Worm (Caenorhabditis elegans): ENCODE results near the gene kcnl-4.

kcnl-4 gene

ce11 chrV:14527210-14527609 is 3.7 kb upstream of the kcnl-4 start:
- TF ChIP-seq blmp-1 (tag; optimal IDR thresholded peaks at IDR 0.05; ENCODE audit: insufficient read depth) (no peak), lin-39 (tag; optimal IDR thresholded peaks at IDR 0.05) (no peak)

- TF ChIP-seq nhr-6 (tag; optimal IDR thresholded peaks at IDR 0.05) (no peak), ztf-4 (tag; optimal IDR thresholded peaks at IDR 0.05) (no peak), lin-39 (tag; optimal IDR thresholded peaks at IDR 0.05) (no peak), ztf-11 (tag; optimal IDR thresholded peaks at IDR 0.05) (no peak), C34F6.9 (tag; optimal IDR thresholded peaks at IDR 0.05) (no peak), nhr-23 (tag; optimal IDR thresholded peaks at IDR 0.05) (no peak), sma-9 (GFP tag; optimal IDR thresholded peaks at IDR 0.05) (no peak), sma-9 (tag; optimal IDR thresholded peaks at IDR 0.05) (no peak), mdl-1 (tag; optimal IDR thresholded peaks at IDR 0.05) (no peak), F13H6.1 (tag; optimal IDR thresholded peaks at IDR 0.05) (no peak), alr-1 (tag; optimal IDR thresholded peaks at IDR 0.05) (no peak), sem-4 (tag; optimal IDR thresholded peaks at IDR 0.05) (no peak), lsy-2 (tag; optimal IDR thresholded peaks at IDR 0.05) (no peak), lin-13 (GFP tag; optimal IDR thresholded peaks at IDR 0.05) (no peak), zag-1 (tag; optimal IDR thresholded peaks at IDR 0.05) (no peak), nhr-12 (tag; optimal IDR thresholded peaks at IDR 0.05) (no peak), unc-55 (GFP tag; optimal IDR thresholded peaks at IDR 0.05) (no peak), nhr-11 (tag; optimal IDR thresholded peaks at IDR 0.05) (no peak), nhr-21 (tag; optimal IDR thresholded peaks at IDR 0.05) (no peak), peb-1 (tag; optimal IDR thresholded peaks at IDR 0.05) (no peak)
Measured at ce11 chrV:14532374-14532773, 1.5 kb downstream of the kcnl-4 start.

ce11 chrV:14536274-14536673 is 5.4 kb downstream of the kcnl-4 start, which contains the start of gene tag-191:
tag-191 (minus strand) TSS chrV:14536374.
- TF ChIP-seq mbf-1 (tag; optimal IDR thresholded peaks at IDR 0.05) = no peak
- TF ChIP-seq nhr-6 (tag; optimal IDR thresholded peaks at IDR 0.05) = no peak
- TF ChIP-seq fos-1 (tag; optimal IDR thresholded peaks at IDR 0.05) = no peak
- no peak for TF ChIP-seq ama-1 (optimal IDR thresholded peaks at IDR 0.05)
- no peak for TF ChIP-seq nhr-25 (tag; optimal IDR thresholded peaks at IDR 0.05)
- no peak for TF ChIP-seq lsy-2 (tag; optimal IDR thresholded peaks at IDR 0.05)
- TF ChIP-seq unc-55 (GFP tag; optimal IDR thresholded peaks at IDR 0.05) = no peak
- TF ChIP-seq nhr-237 (tag; optimal IDR thresholded peaks at IDR 0.05) = no peak
- TF ChIP-seq zag-1 (tag; optimal IDR thresholded peaks at IDR 0.05) = no peak
- no peak for TF ChIP-seq nhr-129 (tag; optimal IDR thresholded peaks at IDR 0.05)
- no peak for TF ChIP-seq alr-1 (tag; optimal IDR thresholded peaks at IDR 0.05)
- no peak for TF ChIP-seq nhr-12 (tag; optimal IDR thresholded peaks at IDR 0.05)
- TF ChIP-seq ztf-1 (GFP tag; conservative IDR thresholded peaks at IDR 0.05) = no peak
- no peak for TF ChIP-seq mdl-1 (tag; optimal IDR thresholded peaks at IDR 0.05)
- no peak for TF ChIP-seq elt-3 (tag; optimal IDR thresholded peaks at IDR 0.05)
- no peak for TF ChIP-seq ceh-16 (tag; optimal IDR thresholded peaks at IDR 0.05)
- TF ChIP-seq elt-1 (tag; optimal IDR thresholded peaks at IDR 0.05) = no peak

- no peak for TF ChIP-seq unc-39 (tag; optimal IDR thresholded peaks at IDR 0.05)
- no peak for TF ChIP-seq unc-55 (GFP tag; optimal IDR thresholded peaks at IDR 0.05)
- no peak for TF ChIP-seq egl-27 (tag; optimal IDR thresholded peaks at IDR 0.05)
- TF ChIP-seq elt-3 (tag; optimal IDR thresholded peaks at IDR 0.05) = no peak
- no peak for TF ChIP-seq nhr-12 (tag; optimal IDR thresholded peaks at IDR 0.05)
- no peak for TF ChIP-seq lin-13 (GFP tag; optimal IDR thresholded peaks at IDR 0.05)
- TF ChIP-seq elt-1 (tag; optimal IDR thresholded peaks at IDR 0.05) = no peak
- no peak for TF ChIP-seq nhr-237 (tag; optimal IDR thresholded peaks at IDR 0.05)
- no peak for TF ChIP-seq unc-62 (GFP tag; optimal IDR thresholded peaks at IDR 0.05)
- TF ChIP-seq F13H6.1 (tag; optimal IDR thresholded peaks at IDR 0.05) = no peak
- no peak for TF ChIP-seq Y55F3AM.14 (GFP tag; optimal IDR thresholded peaks at IDR 0.05)
- TF ChIP-seq ceh-16 (tag; optimal IDR thresholded peaks at IDR 0.05) = no peak
- TF ChIP-seq crh-2 (tag; optimal IDR thresholded peaks at IDR 0.05) = no peak
- no peak for TF ChIP-seq nhr-129 (tag; optimal IDR thresholded peaks at IDR 0.05)
- TF ChIP-seq mab-5 (tag; optimal IDR thresholded peaks at IDR 0.05) = no peak
- TF ChIP-seq sma-9 (GFP tag; optimal IDR thresholded peaks at IDR 0.05) = no peak
- no peak for TF ChIP-seq sma-9 (tag; optimal IDR thresholded peaks at IDR 0.05)
- no peak for TF ChIP-seq nhr-21 (tag; optimal IDR thresholded peaks at IDR 0.05)
- no peak for TF ChIP-seq alr-1 (tag; optimal IDR thresholded peaks at IDR 0.05)
- no peak for TF ChIP-seq mbf-1 (tag; optimal IDR thresholded peaks at IDR 0.05)
Measured at ce11 chrV:14539355-14539754, 8.4 kb downstream of the kcnl-4 start.
